Worm (Caenorhabditis elegans): ENCODE measurements around the gene Y54G2A.37.
"Not testable (repeated sequence)": the region's sequence is repeated elsewhere in the genome, so short reads cannot be mapped to it uniquely, and the experiment has no call there.

Y54G2A.37 gene

DNA sequence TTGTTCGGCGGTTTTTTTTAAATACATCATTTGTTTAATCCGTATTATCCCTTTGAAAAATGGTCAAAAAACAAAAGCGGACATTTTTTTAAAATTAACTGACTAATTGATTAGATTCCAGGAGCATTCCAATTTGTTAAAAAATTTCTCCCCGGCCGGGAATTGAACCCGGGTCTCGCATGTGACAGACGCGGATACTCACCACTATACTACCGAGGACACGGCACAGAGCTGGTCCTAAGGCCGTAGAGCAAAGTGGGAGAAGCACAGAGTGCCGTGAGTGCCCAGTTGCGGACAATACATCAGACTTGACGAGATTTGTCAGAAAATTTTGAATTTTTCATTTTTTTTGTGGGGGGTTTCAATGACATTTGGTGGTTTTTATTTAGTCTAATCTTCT lies 19.5 kb upstream of the Y54G2A.37 start (continued):
- TF ChIP-seq ztf-11 (tag; optimal IDR thresholded peaks at IDR 0.05) (no peak), nhr-237 (tag; optimal IDR thresholded peaks at IDR 0.05) (no peak), egl-13 (tag; optimal IDR thresholded peaks at IDR 0.05) (no peak), nhr-71 (tag; optimal IDR thresholded peaks at IDR 0.05) (peak; percentile 6), unc-98 (GFP tag; IDR thresholded peaks at IDR 0.05) (no peak), ceh-82 (tag; optimal IDR thresholded peaks at IDR 0.05) (no peak)

ce11 chrIV:2801558-2801957 lies 18.9 kb upstream of the Y54G2A.37 start, which contains the start of gene Y54G2A.44:
Gene Y54G2A.44, plus strand, starts transcription at chrIV:2801858.
- TF ChIP-seq C16A3.4, C34B4.2, mef-2 (tag; optimal IDR thresholded peaks at IDR 0.05): not testable (repeated sequence)

- TF ChIP-seq lsy-2 (tag; optimal IDR thresholded peaks at IDR 0.05) (no peak), nhr-12 (tag; optimal IDR thresholded peaks at IDR 0.05) (no peak), efl-1 (optimal IDR thresholded peaks at IDR 0.05) (no peak), efl-1 (GFP tag; optimal IDR thresholded peaks at IDR 0.05 in 1 of 2) (peak in 1 of 2 experiments; percentile 85)
These were observed 18.3 kb upstream of the Y54G2A.37 start for ce11 chrIV:2802193-2802592.

DNA sequence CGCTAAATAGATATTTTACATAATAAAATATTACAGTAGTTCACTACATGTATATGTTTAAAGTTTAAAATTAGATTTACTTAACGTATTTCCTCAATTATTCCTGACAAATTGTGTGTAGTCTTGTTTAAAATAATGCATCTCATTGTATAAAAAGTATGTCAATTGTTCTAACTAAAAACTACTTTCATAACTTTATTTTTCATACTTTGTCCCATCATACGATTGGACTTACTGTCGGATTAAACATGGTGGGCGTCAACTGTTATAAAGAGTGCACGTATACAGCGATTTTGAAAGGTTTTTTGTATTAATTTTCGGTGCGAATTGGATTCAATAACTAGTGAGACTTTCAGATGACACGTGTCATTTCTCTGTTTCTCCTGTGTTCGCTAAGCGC lies 16.9 kb upstream of the Y54G2A.37 start, which contains the start of gene Y54G2A.32:
Y54G2A.32 (plus strand) TSS at position 301 of the 400 bp plus-strand sequence.
- TF ChIP-seq mep-1 (tag; optimal IDR thresholded peaks at IDR 0.05) (no peak), skn-1 (tag; optimal IDR thresholded peaks at IDR 0.05) (no peak), tlp-1 (tag; optimal IDR thresholded peaks at IDR 0.05) (no peak), unc-86 (tag; optimal IDR thresholded peaks at IDR 0.05) (no peak), elt-2 (tag; optimal IDR thresholded peaks at IDR 0.05) (no peak), lin-35 (GFP tag; optimal IDR thresholded peaks at IDR 0.05) (no peak), aha-1 (tag; optimal IDR thresholded peaks at IDR 0.05) (no peak), lir-3 (tag; optimal IDR thresholded peaks at IDR 0.05; ENCODE audit: poor library complexity) (no peak), hpl-2 (GFP tag; optimal IDR thresholded peaks at IDR 0.05) (no peak), elt-3 (tag; optimal IDR thresholded peaks at IDR 0.05) (no peak), efl-1 (optimal IDR thresholded peaks at IDR 0.05) (no peak), efl-1 (GFP tag; optimal IDR thresholded peaks at IDR 0.05 in 1 of 2) (no peak), ceh-63 (GFP tag; optimal IDR thresholded peaks at IDR 0.05) (no peak), fkh-4 (tag; optimal IDR thresholded peaks at IDR 0.05; ENCODE audit: borderline replicate concordance) (no peak)

DNA sequence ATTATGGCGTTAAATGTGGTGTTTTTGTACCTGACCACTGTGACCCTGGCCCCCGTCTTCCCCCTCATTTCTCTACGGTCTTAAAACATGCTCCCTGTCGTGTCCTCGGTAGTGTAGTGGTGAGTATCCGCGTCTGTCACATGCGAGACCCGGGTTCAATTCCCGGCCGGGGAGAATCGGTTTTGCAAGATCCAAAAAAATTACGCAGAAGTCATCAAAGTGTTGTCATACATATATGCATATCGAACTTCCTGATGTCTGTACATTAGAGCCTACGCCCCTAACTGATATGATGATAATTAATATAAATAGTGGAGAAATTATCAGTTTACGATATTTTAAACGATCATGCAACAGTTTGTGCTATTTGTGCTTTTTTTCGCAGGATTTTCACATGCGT lies 15.0 kb upstream of the Y54G2A.37 start, which contains the start of gene Y54G2A.45:
Y54G2A.45 (plus strand) TSS at position 333 of the 400 bp plus-strand sequence.
- TF ChIP-seq ceh-88 (GFP tag; IDR thresholded peaks at IDR 0.05) (no peak), sptf-1 (tag; optimal IDR thresholded peaks at IDR 0.05) (no peak), nhr-237 (tag; optimal IDR thresholded peaks at IDR 0.05) (no peak), Y116A8C.19 (tag; optimal IDR thresholded peaks at IDR 0.05; ENCODE audit: borderline replicate concordance) (no peak), nhr-71 (tag; optimal IDR thresholded peaks at IDR 0.05) (peak; percentile 61), nhr-77 (tag; optimal IDR thresholded peaks at IDR 0.05) (peak; percentile 5), swsn-7 (tag; optimal IDR thresholded peaks at IDR 0.05) (peak; percentile 23), aly-2 (tag; optimal IDR thresholded peaks at IDR 0.05) (no peak), nhr-90 (tag; optimal IDR thresholded peaks at IDR 0.05; ENCODE audit: poor library complexity) (peak; percentile 40), skn-1 (tag; optimal IDR thresholded peaks at IDR 0.05) (no peak), hlh-4 (tag; optimal IDR thresholded peaks at IDR 0.05) (no peak), efl-1 (optimal IDR thresholded peaks at IDR 0.05) (peak in 1 of 2 experiments; percentile 32), efl-1 (GFP tag; optimal IDR thresholded peaks at IDR 0.05 in 1 of 2) (no peak), pqm-1 (tag; optimal IDR thresholded peaks at IDR 0.05) (peak; percentile 40), hpl-2 (GFP tag; optimal IDR thresholded peaks at IDR 0.05) (peak; percentile 1), pax-3 (tag; optimal IDR thresholded peaks at IDR 0.05) (no peak), nhr-12 (tag; optimal IDR thresholded peaks at IDR 0.05) (no peak), vab-15 (tag; optimal IDR thresholded peaks at IDR 0.05) (no peak), unc-30 (tag; optimal IDR thresholded peaks at IDR 0.05) (no peak), nhr-76 (tag; optimal IDR thresholded peaks at IDR 0.05) (no peak), nhr-47 (tag; optimal IDR thresholded peaks at IDR 0.05) (peak; percentile 57), unc-98 (GFP tag; IDR thresholded peaks at IDR 0.05) (no peak), lin-14 (GFP tag; optimal IDR thresholded peaks at IDR 0.05) (no peak), ets-5 (GFP tag; IDR thresholded peaks at IDR 0.05) (no peak), ceh-82 (tag; optimal IDR thresholded peaks at IDR 0.05) (peak in 1 of 3 experiments; percentile 6), egl-27 (tag; optimal IDR thresholded peaks at IDR 0.05) (no peak), unc-62 (GFP tag; optimal IDR thresholded peaks at IDR 0.05) (no peak), nhr-85 (tag) (no peak), rnt-1 (tag; optimal IDR thresholded peaks at IDR 0.05) (peak; percentile 60), mef-2 (tag; optimal IDR thresholded peaks at IDR 0.05) (no peak)

Data from whole organism, L1 larva.